Worm (Caenorhabditis elegans) whole organism, L1 larva: ENCODE data around the gene sri-61.
A peak's percentile ranks its signal among the peaks of the same experiment; 100 is the strongest.

ENCODE experiments used
- C16A3.4 ChIP-seq: fragments of 150-350 bp; optimal IDR thresholded peaks from 2 replicates; lab custom pipeline; 2014; ENCODE audit warnings: missing biosample characterization, missing genetic modification characterization
- C34B4.2 ChIP-seq: sonication (generic microtip); optimal IDR thresholded peaks from 2 replicates; lab custom pipeline; 2017; ENCODE audit warnings: mild to moderate bottlenecking, missing genetic modification characterization, missing compliant biosample characterization
- F16B12.6 ChIP-seq: fragments of 150-350 bp; optimal IDR thresholded peaks from 2 replicates; lab custom pipeline; 2014; ENCODE audit warnings: missing biosample characterization, missing genetic modification characterization
- aha-1 ChIP-seq: fragments of 150-350 bp; optimal IDR thresholded peaks from 2 replicates; lab custom pipeline; 2014; ENCODE audit warnings: missing biosample characterization, missing genetic modification characterization
- aly-2 ChIP-seq: fragments of 150-350 bp; optimal IDR thresholded peaks from 2 replicates; lab custom pipeline; 2014; ENCODE audit warnings: missing biosample characterization, missing genetic modification characterization
- ama-1 ChIP-seq: fragments of 150-350 bp; optimal IDR thresholded peaks from 2 replicates; lab custom pipeline; 2014
- ceh-63 ChIP-seq: fragments of 200-800 bp; sonication (Bioruptor generic); optimal IDR thresholded peaks from 2 replicates; lab custom pipeline; 2018; ENCODE audit warnings: mild to moderate bottlenecking, missing genetic modification characterization, missing compliant biosample characterization
- ceh-82 ChIP-seq, 3 experiments: fragments of 150-350 bp in 1 of 3; sonication (generic microtip) in 2 of 3; optimal IDR thresholded peaks; 2 replicates each; lab custom pipeline; 2014 to 2017; ENCODE audit warnings: missing biosample characterization in 3 of 3, missing genetic modification characterization in 3 of 3
- dsc-1 ChIP-seq: sonication (generic microtip); optimal IDR thresholded peaks from 2 replicates; lab custom pipeline; 2016; ENCODE audit warnings: mild to moderate bottlenecking, missing genetic modification characterization, missing compliant biosample characterization
- efl-1 ChIP-seq, 4 experiments: fragments of 150-350 bp; optimal IDR thresholded peaks in 3 of 4; peaks in 1 of 4; 1 replicate in 1 of 4; 2 replicates in 3 of 4; lab custom pipeline; 2014; ENCODE audit warnings: missing biosample characterization in 2 of 4, missing genetic modification characterization in 2 of 4, missing genetic modification reagents in 2 of 4
- elt-2 ChIP-seq: sonication (generic microtip); optimal IDR thresholded peaks from 2 replicates; lab custom pipeline; 2016; ENCODE audit warnings: missing genetic modification characterization, mild to moderate bottlenecking, inconsistent platforms, missing compliant biosample characterization, missing genetic modification reagents
- fkh-4 ChIP-seq: sonication (generic microtip); optimal IDR thresholded peaks from 2 replicates; lab custom pipeline; 2016; ENCODE audit warnings: missing compliant biosample characterization, missing genetic modification characterization, borderline replicate concordance
- fkh-8 ChIP-seq: sonication (generic microtip); optimal IDR thresholded peaks from 2 replicates; lab custom pipeline; 2016; ENCODE audit warnings: mild to moderate bottlenecking, missing genetic modification characterization, missing compliant biosample characterization
- grh-1 ChIP-seq: fragments of 200-800 bp; sonication (Bioruptor generic); IDR thresholded peaks from 2 replicates; pipeline ENCODE4 v1.3.6; 2022; ENCODE audit warnings: missing genetic modification reagents, missing genetic modification characterization, missing compliant biosample characterization
- hlh-17 ChIP-seq: fragments of 200-800 bp; sonication (Bioruptor generic); optimal IDR thresholded peaks from 2 replicates; lab custom pipeline; 2018; ENCODE audit warnings: missing genetic modification characterization, mild to moderate bottlenecking, missing compliant biosample characterization, moderate library complexity, borderline replicate concordance
- hlh-4 ChIP-seq: sonication (generic microtip); optimal IDR thresholded peaks from 2 replicates; lab custom pipeline; 2016; ENCODE audit warnings: mild to moderate bottlenecking, missing genetic modification characterization, missing compliant biosample characterization
- irx-1 ChIP-seq: sonication (generic microtip); optimal IDR thresholded peaks from 2 replicates; lab custom pipeline; 2016; ENCODE audit warnings: missing genetic modification characterization, missing compliant biosample characterization
- isw-1 ChIP-seq: fragments of 200-800 bp; sonication (Bioruptor generic); IDR thresholded peaks from 2 replicates; pipeline ENCODE4 v1.3.6; 2022; ENCODE audit warnings: missing genetic modification characterization, missing compliant biosample characterization
- jun-1 ChIP-seq: fragments of 150-350 bp; optimal IDR thresholded peaks from 2 replicates; lab custom pipeline; 2014; ENCODE audit warnings: missing biosample characterization, missing genetic modification reagents, missing genetic modification characterization
- lin-14 ChIP-seq: fragments of 200-800 bp; sonication (Bioruptor generic); optimal IDR thresholded peaks from 2 replicates; lab custom pipeline; 2018; ENCODE audit warnings: mild to moderate bottlenecking, missing genetic modification characterization, moderate library complexity, missing compliant biosample characterization
- lin-35 ChIP-seq, 2 experiments: fragments of 150-350 bp; optimal IDR thresholded peaks; 2 replicates each; lab custom pipeline; 2014; ENCODE audit warnings: missing biosample characterization in 2 of 2, missing genetic modification characterization in 2 of 2, missing genetic modification reagents in 2 of 2
- lir-3 ChIP-seq: sonication (generic microtip); optimal IDR thresholded peaks from 2 replicates; lab custom pipeline; 2016; ENCODE audit warnings: mild to moderate bottlenecking, missing genetic modification characterization, moderate library complexity, missing compliant biosample characterization; ENCODE audit not compliant: poor library complexity
- lsy-2 ChIP-seq, 2 experiments: fragments of 150-350 bp; optimal IDR thresholded peaks; 2 replicates each; lab custom pipeline; 2014; ENCODE audit warnings: missing biosample characterization in 2 of 2, missing genetic modification characterization in 2 of 2
- mab-9 ChIP-seq: fragments of 200-800 bp; sonication (Bioruptor generic); IDR thresholded peaks from 2 replicates; pipeline ENCODE4 v1.3.6; 2022; ENCODE audit warnings: missing genetic modification reagents, missing genetic modification characterization, missing compliant biosample characterization
- mdl-1 ChIP-seq, 2 experiments: fragments of 150-350 bp; optimal IDR thresholded peaks; 2 replicates each; lab custom pipeline; 2014 to 2017; ENCODE audit warnings: missing biosample characterization in 2 of 2, missing genetic modification characterization in 2 of 2, inconsistent platforms in 1 of 2
- mef-2 ChIP-seq: fragments of 150-350 bp; optimal IDR thresholded peaks from 2 replicates; lab custom pipeline; 2014; ENCODE audit warnings: missing biosample characterization, missing genetic modification characterization
- nhr-11 ChIP-seq: fragments of 150-350 bp; optimal IDR thresholded peaks from 2 replicates; lab custom pipeline; 2014; ENCODE audit warnings: missing biosample characterization, missing genetic modification characterization
- nhr-12 ChIP-seq: sonication (generic microtip); optimal IDR thresholded peaks from 2 replicates; lab custom pipeline; 2017; ENCODE audit warnings: missing biosample characterization, missing genetic modification characterization
- nhr-47 ChIP-seq: sonication (generic microtip); optimal IDR thresholded peaks from 2 replicates; lab custom pipeline; 2016; ENCODE audit warnings: mild to moderate bottlenecking, missing genetic modification characterization, moderate library complexity, missing compliant biosample characterization
- nhr-71 ChIP-seq: sonication (generic microtip); optimal IDR thresholded peaks from 2 replicates; lab custom pipeline; 2016; ENCODE audit warnings: mild to moderate bottlenecking, missing genetic modification characterization, moderate library complexity, missing compliant biosample characterization
- nhr-76 ChIP-seq: sonication (generic microtip); optimal IDR thresholded peaks from 2 replicates; lab custom pipeline; 2017; ENCODE audit warnings: missing biosample characterization, missing genetic modification characterization
- nhr-77 ChIP-seq: fragments of 150-350 bp; optimal IDR thresholded peaks from 2 replicates; lab custom pipeline; 2014; ENCODE audit warnings: missing biosample characterization, missing genetic modification characterization
- nhr-90 ChIP-seq: sonication (generic microtip); optimal IDR thresholded peaks from 2 replicates; lab custom pipeline; 2016; ENCODE audit warnings: mild to moderate bottlenecking, missing genetic modification characterization, missing compliant biosample characterization; ENCODE audit not compliant: poor library complexity
- pqm-1 ChIP-seq: sonication (generic microtip); optimal IDR thresholded peaks from 3 replicates; lab custom pipeline; 2017; ENCODE audit warnings: missing biosample characterization, missing genetic modification characterization
- snu-23 ChIP-seq: sonication (generic microtip); optimal IDR thresholded peaks from 2 replicates; lab custom pipeline; 2016; ENCODE audit warnings: missing genetic modification characterization, missing compliant biosample characterization
- sptf-1 ChIP-seq: fragments of 150-350 bp; optimal IDR thresholded peaks from 2 replicates; lab custom pipeline; 2014; ENCODE audit warnings: missing biosample characterization, missing genetic modification characterization
- unc-130 ChIP-seq: fragments of 150-350 bp; optimal IDR thresholded peaks from 2 replicates; lab custom pipeline; 2017; ENCODE audit warnings: missing biosample characterization, missing genetic modification characterization, inconsistent platforms
- unc-62 ChIP-seq: fragments of 150-350 bp; optimal IDR thresholded peaks from 2 replicates; lab custom pipeline; 2014; ENCODE audit warnings: missing biosample characterization, missing genetic modification reagents, missing genetic modification characterization
- unc-86 ChIP-seq: sonication (generic microtip); optimal IDR thresholded peaks from 2 replicates; lab custom pipeline; 2016; ENCODE audit warnings: missing genetic modification characterization, missing compliant biosample characterization
- zag-1 ChIP-seq: fragments of 150-350 bp; optimal IDR thresholded peaks from 2 replicates; lab custom pipeline; 2014; ENCODE audit warnings: missing biosample characterization, missing genetic modification characterization
- zip-4 ChIP-seq: fragments of 200-800 bp; sonication (Bioruptor generic); optimal IDR thresholded peaks from 2 replicates; lab custom pipeline; 2018; ENCODE audit warnings: mild to moderate bottlenecking, missing genetic modification characterization, moderate library complexity, missing compliant biosample characterization
- ztf-11 ChIP-seq, 2 experiments: sonication (generic microtip); optimal IDR thresholded peaks; 2 replicates each; lab custom pipeline; 2016 to 2017; ENCODE audit warnings: missing genetic modification characterization in 2 of 2, missing biosample characterization in 1 of 2, missing compliant biosample characterization in 1 of 2
- ztf-4 ChIP-seq: fragments of 150-350 bp; optimal IDR thresholded peaks from 2 replicates; lab custom pipeline; 2014; ENCODE audit warnings: missing biosample characterization, missing genetic modification characterization

The sri-61 gene

ce11 chrII:2747956-2748621, 48.0 kb upstream of the sri-61 start (continued):
- TF ChIP-seq C16A3.4 (no peak), nhr-76 (tag; lab: Kevin White, UChicago) (no peak), ceh-82 (tag; optimal IDR thresholded peaks at IDR 0.05; lab: Kevin White, UChicago) (peak; percentile 50 to 64 (median 57)), aha-1 (tag; lab: Kevin White, UChicago) (no peak), lin-14 (GFP tag; lab: Kevin White, UChicago) (peak; percentile 95), lin-35 (GFP tag; optimal IDR thresholded peaks at IDR 0.05; lab: Kevin White, UChicago) (peak in 1 of 2 experiments; percentile 31), isw-1 (peak; percentile 53), zip-4 (GFP tag; lab: Kevin White, UChicago) (no peak), snu-23 (GFP tag; lab: Kevin White, UChicago) (peak; percentile 55), aly-2 (tag; lab: Kevin White, UChicago) (no peak), ceh-63 (GFP tag; lab: Kevin White, UChicago) (no peak), lsy-2 (tag; optimal IDR thresholded peaks at IDR 0.05; lab: Kevin White, UChicago) (peak; percentile 48 to 62), nhr-11 (no peak), nhr-71 (tag; lab: Kevin White, UChicago) (peak; percentile 76), ztf-4 (no peak), hlh-17 (GFP tag; lab: Kevin White, UChicago) (no peak), nhr-90 (tag; lab: Kevin White, UChicago) (no peak), irx-1 (no peak), jun-1 (peak; percentile 47), zag-1 (peak; percentile 57), F16B12.6 (tag; lab: Kevin White, UChicago) (no peak), nhr-77 (tag; lab: Kevin White, UChicago) (no peak), nhr-47 (peak; percentile 78), ztf-11 (tag; optimal IDR thresholded peaks at IDR 0.05; lab: Kevin White, UChicago) (no peak), mef-2 (no peak), mab-9 (GFP tag; lab: Robert Waterston, UW) (0 out of 2 replicates have a peak, but pooled peaks have one; percentile 29), C34B4.2 (tag; lab: Kevin White, UChicago) (no peak), nhr-12 (tag; lab: Kevin White, UChicago) (no peak), unc-130 (tag; lab: Kevin White, UChicago) (no peak), ama-1 (no peak), hlh-4 (no peak), unc-86 (peak; percentile 67), fkh-8 (tag; lab: Kevin White, UChicago) (peak; percentile 94), efl-1 (optimal IDR thresholded peaks at IDR 0.05; lab: Kevin White, UChicago) (peak; percentile 54 to 64), efl-1 (GFP tag; optimal IDR thresholded peaks at IDR 0.05 in 1 of 2; lab: Kevin White, UChicago) (peak in 1 of 2 experiments; percentile 18), grh-1 (no peak), mdl-1 (tag; optimal IDR thresholded peaks at IDR 0.05; lab: Kevin White, UChicago) (no peak), lir-3 (tag; lab: Kevin White, UChicago) (no peak), pqm-1 (tag; lab: Kevin White, UChicago) (no peak), unc-62 (no peak), fkh-4 (tag; lab: Kevin White, UChicago) (no peak), elt-2 (no peak)

DNA sequence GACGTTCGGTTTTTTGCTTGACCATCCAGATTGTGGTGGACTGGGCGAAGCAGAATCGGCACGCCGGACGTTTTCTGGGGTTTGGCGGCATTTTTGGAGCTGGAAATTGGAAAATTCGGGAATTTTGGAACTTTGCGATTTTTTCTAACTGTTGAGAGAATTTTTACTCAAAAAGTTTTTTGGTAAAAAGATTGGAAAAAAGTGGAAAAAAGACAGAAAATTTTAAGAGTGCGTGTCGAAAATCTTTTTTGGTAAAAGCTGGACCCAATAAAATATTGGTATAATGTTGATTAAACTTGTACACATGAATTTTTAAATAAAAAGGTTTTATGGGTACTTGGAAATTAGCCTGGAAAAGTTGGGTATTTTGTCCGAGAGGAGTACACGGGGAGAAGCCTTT, 42.1 kb upstream of the sri-61 start, which contains the start of gene T05A8.7:
TSS of gene T05A8.7 (minus strand) at position 101 of the 400 bp plus-strand sequence.
- TF ChIP-seq sptf-1 (tag; lab: Kevin White, UChicago), result no peak
- no peak for TF ChIP-seq dsc-1 (tag; lab: Kevin White, UChicago)
